Fruit fly (Drosophila melanogaster) whole organism, prepupa: ENCODE measurements around the gene CG31760.

Experiments
- Blimp-1 ChIP-seq: fragments of 200-800 bp; sonication (Bioruptor generic); optimal IDR thresholded peaks from 3 replicates; lab custom pipeline; 2017; ENCODE audit warnings: missing biosample characterization, missing genetic modification characterization, mild to moderate bottlenecking, moderate library complexity, missing genetic modification reagents
- CG16779 ChIP-seq: fragments of 200-800 bp; sonication (Bioruptor generic); optimal IDR thresholded peaks from 3 replicates; lab custom pipeline; 2017; ENCODE audit warnings: missing biosample characterization, mild to moderate bottlenecking, missing genetic modification characterization
- CG6854 ChIP-seq: fragments of 200-800 bp; sonication (Bioruptor generic); optimal IDR thresholded peaks from 2 replicates; lab custom pipeline; 2017; ENCODE audit warnings: missing biosample characterization, mild to moderate bottlenecking, missing genetic modification characterization
- Eip78C ChIP-seq: fragments of 200-800 bp; sonication (Bioruptor generic); peaks from one replicate; lab custom pipeline; 2016; ENCODE audit warnings: missing biosample characterization, missing genetic modification characterization
- Lpt ChIP-seq: fragments of 200-800 bp; sonication (Bioruptor generic); optimal IDR thresholded peaks from 3 replicates; lab custom pipeline; 2016; ENCODE audit warnings: missing biosample characterization, missing genetic modification characterization
- Sox102F ChIP-seq: fragments of 200-800 bp; sonication (Bioruptor generic); optimal IDR thresholded peaks from 2 replicates; lab custom pipeline; 2016; ENCODE audit warnings: missing biosample characterization, mild to moderate bottlenecking, missing genetic modification characterization
- Sox14 ChIP-seq: fragments of 200-800 bp; sonication (Bioruptor generic); optimal IDR thresholded peaks from 3 replicates; lab custom pipeline; 2016; ENCODE audit warnings: missing biosample characterization, missing genetic modification characterization
- dac ChIP-seq: fragments of 200-800 bp; sonication (Bioruptor generic); optimal IDR thresholded peaks from 2 replicates; lab custom pipeline; 2017; ENCODE audit warnings: missing biosample characterization, mild to moderate bottlenecking, missing genetic modification characterization
- esn ChIP-seq: fragments of 200-800 bp; sonication (Bioruptor generic); optimal IDR thresholded peaks from 2 replicates; lab custom pipeline; 2016; ENCODE audit warnings: missing biosample characterization, mild to moderate bottlenecking, missing genetic modification characterization, moderate library complexity
- fkh ChIP-seq: fragments of 200-800 bp; sonication (Bioruptor generic); optimal IDR thresholded peaks from 3 replicates; lab custom pipeline; 2017; ENCODE audit warnings: missing biosample characterization, mild to moderate bottlenecking, missing genetic modification characterization, moderate library complexity
- lz ChIP-seq: fragments of 200-800 bp; sonication (Bioruptor generic); optimal IDR thresholded peaks from 3 replicates; lab custom pipeline; 2016; ENCODE audit warnings: missing biosample characterization, missing genetic modification characterization

DNA sequence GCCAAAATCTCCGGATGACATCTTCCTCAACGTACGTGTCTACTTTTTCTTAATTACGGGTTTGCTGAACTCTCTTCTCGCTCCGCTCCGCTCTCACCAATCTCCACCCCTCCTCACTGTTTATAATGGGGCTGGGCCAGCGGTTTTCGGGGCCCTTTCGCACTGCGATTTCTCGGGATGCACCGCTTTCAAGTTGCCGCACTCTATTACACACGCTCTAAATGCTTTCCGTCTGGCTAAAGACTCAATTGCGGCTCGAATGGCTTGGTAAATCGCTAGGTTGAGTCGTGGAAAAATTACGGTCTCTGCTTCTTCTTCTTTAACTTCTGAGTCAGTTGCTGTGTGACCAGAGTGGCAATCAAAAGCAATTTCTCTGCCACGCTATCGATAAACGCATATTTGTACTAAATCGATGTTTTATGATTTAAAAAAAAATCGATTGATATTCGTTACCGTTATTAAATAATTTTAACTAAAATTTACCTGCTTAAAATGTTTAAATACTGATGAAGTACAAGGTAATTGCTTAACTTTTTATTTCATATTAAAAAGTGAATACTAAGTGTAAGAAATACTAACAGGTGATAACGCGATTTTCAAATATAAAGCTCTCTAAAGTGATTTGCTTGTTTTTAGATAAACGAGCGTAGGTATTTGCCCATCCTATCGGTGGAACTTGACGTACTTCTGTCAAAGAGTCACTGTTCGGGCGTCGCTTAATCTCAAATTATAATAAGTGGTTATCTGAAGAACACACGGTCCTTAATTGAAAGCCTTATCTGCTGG, 33.6 kb upstream of the CG31760 start, which contains the start of the genes Rab6 and Phae1:
- peak; percentile 15 for TF ChIP-seq Eip78C
- peak; percentile 68 for TF ChIP-seq CG6854
- no peak for TF ChIP-seq Lpt (GFP tag; lab: Kevin White, UChicago)
- no peak for TF ChIP-seq esn (GFP tag; lab: Kevin White, UChicago)
- no peak for TF ChIP-seq CG16779 (tag; lab: Kevin White, UChicago)
- no peak for TF ChIP-seq Blimp-1 (GFP tag; lab: Kevin White, UChicago)
- no peak for TF ChIP-seq Sox102F
- TF ChIP-seq fkh, result no peak
- no peak for TF ChIP-seq dac (GFP tag; lab: Kevin White, UChicago)
- no peak for TF ChIP-seq lz (GFP tag; lab: Kevin White, UChicago)
- TF ChIP-seq Sox14 (GFP tag; lab: Kevin White, UChicago), result no peak
